Fruit fly (Drosophila melanogaster) whole organism, prepupa: Measurements from ENCODE around the gene Or98b.

Source experiments
- CG10631 ChIP-seq: fragments of 200-800 bp; sonication (Bioruptor generic); optimal IDR thresholded peaks from 2 replicates; lab custom pipeline; 2016; ENCODE audit warnings: missing biosample characterization, missing genetic modification characterization
- CG10669 ChIP-seq: fragments of 200-800 bp; sonication (Bioruptor generic); optimal IDR thresholded peaks from 3 replicates; lab custom pipeline; 2018; ENCODE audit warnings: missing biosample characterization, mild to moderate bottlenecking, missing genetic modification characterization, moderate library complexity
- CG11294 ChIP-seq: fragments of 200-800 bp; sonication (Bioruptor generic); IDR thresholded peaks from 2 replicates; pipeline ENCODE4 v1.3.6; 2022; ENCODE audit warnings: missing biosample characterization, missing genetic modification characterization
- CG11762 ChIP-seq: fragments of 200-800 bp; sonication (Bioruptor generic); optimal IDR thresholded peaks from 3 replicates; lab custom pipeline; 2016; ENCODE audit warnings: missing biosample characterization, missing genetic modification characterization; ENCODE audit not compliant: insufficient read depth
- CG15336 ChIP-seq: fragments of 200-800 bp; sonication (Bioruptor generic); IDR thresholded peaks from 2 replicates; pipeline ENCODE4 v1.3.6; 2022; ENCODE audit warnings: missing biosample characterization, missing genetic modification characterization
- CG1621 ChIP-seq: fragments of 200-800 bp; sonication (Bioruptor generic); optimal IDR thresholded peaks from 3 replicates; lab custom pipeline; 2018; ENCODE audit warnings: missing biosample characterization, mild to moderate bottlenecking, missing genetic modification characterization
- CG16779 ChIP-seq: fragments of 200-800 bp; sonication (Bioruptor generic); optimal IDR thresholded peaks from 3 replicates; lab custom pipeline; 2017; ENCODE audit warnings: missing biosample characterization, mild to moderate bottlenecking, missing genetic modification characterization
- CG31627 ChIP-seq: fragments of 200-800 bp; sonication (Bioruptor generic); optimal IDR thresholded peaks from 3 replicates; lab custom pipeline; 2016; ENCODE audit warnings: missing biosample characterization, missing genetic modification characterization
- CG32006 ChIP-seq: fragments of 200-800 bp; sonication (Bioruptor generic); optimal IDR thresholded peaks from 3 replicates; lab custom pipeline; 2017; ENCODE audit warnings: missing biosample characterization, mild to moderate bottlenecking, missing genetic modification characterization
- CG34406 ChIP-seq: fragments of 200-800 bp; sonication (Bioruptor generic); optimal IDR thresholded peaks from 3 replicates; lab custom pipeline; 2016; ENCODE audit warnings: missing biosample characterization, missing genetic modification characterization
- CG3919 ChIP-seq: fragments of 200-800 bp; sonication (Bioruptor generic); optimal IDR thresholded peaks from 3 replicates; lab custom pipeline; 2016; ENCODE audit warnings: missing biosample characterization, missing genetic modification characterization
- CG6163 ChIP-seq: fragments of 200-800 bp; sonication (Bioruptor generic); IDR thresholded peaks from 3 replicates; pipeline ENCODE4 v1.3.6; 2022; ENCODE audit warnings: missing biosample characterization, missing genetic modification characterization
- CG6276 ChIP-seq: fragments of 200-800 bp; sonication (Bioruptor generic); optimal IDR thresholded peaks from 2 replicates; lab custom pipeline; 2017; ENCODE audit warnings: missing biosample characterization, mild to moderate bottlenecking, missing genetic modification characterization
- CG6792 ChIP-seq: fragments of 200-800 bp; sonication (Bioruptor generic); optimal IDR thresholded peaks from 3 replicates; lab custom pipeline; 2016; ENCODE audit warnings: missing biosample characterization, missing genetic modification characterization
- CG6808 ChIP-seq: fragments of 200-800 bp; sonication (Bioruptor generic); optimal IDR thresholded peaks from 3 replicates; lab custom pipeline; 2017; ENCODE audit warnings: missing biosample characterization, missing genetic modification characterization, mild to moderate bottlenecking, moderate library complexity, missing genetic modification reagents
- CG6854 ChIP-seq: fragments of 200-800 bp; sonication (Bioruptor generic); optimal IDR thresholded peaks from 2 replicates; lab custom pipeline; 2017; ENCODE audit warnings: missing biosample characterization, mild to moderate bottlenecking, missing genetic modification characterization
- CG8319 ChIP-seq: fragments of 200-800 bp; sonication (Bioruptor generic); optimal IDR thresholded peaks from 3 replicates; lab custom pipeline; 2016; ENCODE audit warnings: missing biosample characterization, missing genetic modification characterization
- CG8632 ChIP-seq: fragments of 200-800 bp; sonication (Bioruptor generic); optimal IDR thresholded peaks from 3 replicates; lab custom pipeline; 2016; ENCODE audit warnings: missing biosample characterization, missing genetic modification characterization
- Eip78C ChIP-seq: fragments of 200-800 bp; sonication (Bioruptor generic); peaks from one replicate; lab custom pipeline; 2016; ENCODE audit warnings: missing biosample characterization, missing genetic modification characterization
- Ets21C ChIP-seq: fragments of 200-800 bp; sonication (Bioruptor generic); optimal IDR thresholded peaks from 3 replicates; lab custom pipeline; 2016; ENCODE audit warnings: missing biosample characterization, missing genetic modification characterization
- Ets96B ChIP-seq: fragments of 200-800 bp; optimal IDR thresholded peaks from 2 replicates; lab custom pipeline; 2019; ENCODE audit warnings: missing biosample characterization, mild to moderate bottlenecking, missing genetic modification characterization, moderate library complexity
- Gug ChIP-seq: fragments of 200-800 bp; sonication (Bioruptor generic); IDR thresholded peaks from 2 replicates; pipeline ENCODE4 v1.3.6; 2022; ENCODE audit warnings: missing biosample characterization, missing genetic modification characterization
- Hr39 ChIP-seq: fragments of 200-800 bp; sonication (Bioruptor generic); optimal IDR thresholded peaks from 2 replicates; lab custom pipeline; 2016; ENCODE audit warnings: missing biosample characterization, missing genetic modification characterization
- Hr4 ChIP-seq: fragments of 200-800 bp; sonication (Bioruptor generic); optimal IDR thresholded peaks from 3 replicates; lab custom pipeline; 2016; ENCODE audit warnings: missing biosample characterization, missing genetic modification characterization
- OdsH ChIP-seq: fragments of 200-800 bp; sonication (Bioruptor generic); optimal IDR thresholded peaks from 3 replicates; lab custom pipeline; 2016; ENCODE audit warnings: missing biosample characterization, missing genetic modification characterization
- Sox102F ChIP-seq: fragments of 200-800 bp; sonication (Bioruptor generic); optimal IDR thresholded peaks from 2 replicates; lab custom pipeline; 2016; ENCODE audit warnings: missing biosample characterization, mild to moderate bottlenecking, missing genetic modification characterization
- Sox15 ChIP-seq: fragments of 200-800 bp; sonication (Bioruptor generic); optimal IDR thresholded peaks from 3 replicates; lab custom pipeline; 2016; ENCODE audit warnings: missing biosample characterization, missing genetic modification characterization
- achi ChIP-seq: fragments of 200-800 bp; sonication (Bioruptor generic); optimal IDR thresholded peaks from 3 replicates; lab custom pipeline; 2016; ENCODE audit warnings: missing biosample characterization, missing genetic modification characterization
- cyc ChIP-seq: fragments of 200-800 bp; sonication (Bioruptor generic); optimal IDR thresholded peaks from 3 replicates; lab custom pipeline; 2016; ENCODE audit warnings: missing biosample characterization, missing genetic modification characterization
- dsx ChIP-seq: fragments of 200-800 bp; optimal IDR thresholded peaks from 3 replicates; lab custom pipeline; 2019; ENCODE audit warnings: missing biosample characterization, mild to moderate bottlenecking, missing genetic modification characterization, moderate library complexity; ENCODE audit not compliant: poor library complexity, severe bottlenecking
- eg ChIP-seq: fragments of 200-800 bp; sonication (Bioruptor generic); IDR thresholded peaks from 3 replicates; pipeline ENCODE4 v1.3.6; 2022; ENCODE audit warnings: missing biosample characterization, missing genetic modification characterization
- esn ChIP-seq: fragments of 200-800 bp; sonication (Bioruptor generic); optimal IDR thresholded peaks from 2 replicates; lab custom pipeline; 2016; ENCODE audit warnings: missing biosample characterization, mild to moderate bottlenecking, missing genetic modification characterization, moderate library complexity
- fd59A ChIP-seq: fragments of 200-800 bp; sonication (Bioruptor generic); optimal IDR thresholded peaks from 2 replicates; lab custom pipeline; 2017; ENCODE audit warnings: missing biosample characterization, mild to moderate bottlenecking, missing genetic modification characterization, missing genetic modification reagents
- fd85E ChIP-seq: fragments of 200-800 bp; sonication (Bioruptor generic); optimal IDR thresholded peaks from 3 replicates; lab custom pipeline; 2016; ENCODE audit warnings: missing biosample characterization, missing genetic modification characterization
- fkh ChIP-seq: fragments of 200-800 bp; sonication (Bioruptor generic); optimal IDR thresholded peaks from 3 replicates; lab custom pipeline; 2017; ENCODE audit warnings: missing biosample characterization, mild to moderate bottlenecking, missing genetic modification characterization, moderate library complexity
- lz ChIP-seq: fragments of 200-800 bp; sonication (Bioruptor generic); optimal IDR thresholded peaks from 3 replicates; lab custom pipeline; 2016; ENCODE audit warnings: missing biosample characterization, missing genetic modification characterization
- net ChIP-seq: fragments of 200-800 bp; sonication (Bioruptor generic); optimal IDR thresholded peaks from 3 replicates; lab custom pipeline; 2016; ENCODE audit warnings: missing biosample characterization, missing genetic modification characterization
- pdm3 ChIP-seq: fragments of 200-800 bp; sonication (Bioruptor generic); optimal IDR thresholded peaks from 3 replicates; lab custom pipeline; 2016; ENCODE audit warnings: missing biosample characterization, missing genetic modification characterization
- spab ChIP-seq: fragments of 200-800 bp; sonication (Bioruptor generic); optimal IDR thresholded peaks from 2 replicates; lab custom pipeline; 2017; ENCODE audit warnings: missing biosample characterization, mild to moderate bottlenecking, missing genetic modification characterization, missing genetic modification reagents
- ss ChIP-seq, 2 experiments: fragments of 200-800 bp; sonication (Bioruptor generic); optimal IDR thresholded peaks; 2 replicates in 1 of 2; 3 replicates in 1 of 2; lab custom pipeline; 2017 to 2018; ENCODE audit warnings: mild to moderate bottlenecking in 2 of 2, missing biosample characterization in 2 of 2, missing genetic modification characterization in 2 of 2, moderate library complexity in 1 of 2
- svp ChIP-seq: fragments of 200-800 bp; sonication (Bioruptor generic); peaks from one replicate; lab custom pipeline; 2016; ENCODE audit warnings: missing biosample characterization, missing genetic modification characterization
- topi ChIP-seq: fragments of 200-800 bp; sonication (Bioruptor generic); optimal IDR thresholded peaks from 3 replicates; lab custom pipeline; 2016; ENCODE audit warnings: missing biosample characterization, missing genetic modification characterization
- vri ChIP-seq: fragments of 200-800 bp; sonication (Bioruptor generic); optimal IDR thresholded peaks from 3 replicates; lab custom pipeline; 2016; ENCODE audit warnings: missing biosample characterization, mild to moderate bottlenecking, missing genetic modification characterization

Gene Or98b

DNA sequence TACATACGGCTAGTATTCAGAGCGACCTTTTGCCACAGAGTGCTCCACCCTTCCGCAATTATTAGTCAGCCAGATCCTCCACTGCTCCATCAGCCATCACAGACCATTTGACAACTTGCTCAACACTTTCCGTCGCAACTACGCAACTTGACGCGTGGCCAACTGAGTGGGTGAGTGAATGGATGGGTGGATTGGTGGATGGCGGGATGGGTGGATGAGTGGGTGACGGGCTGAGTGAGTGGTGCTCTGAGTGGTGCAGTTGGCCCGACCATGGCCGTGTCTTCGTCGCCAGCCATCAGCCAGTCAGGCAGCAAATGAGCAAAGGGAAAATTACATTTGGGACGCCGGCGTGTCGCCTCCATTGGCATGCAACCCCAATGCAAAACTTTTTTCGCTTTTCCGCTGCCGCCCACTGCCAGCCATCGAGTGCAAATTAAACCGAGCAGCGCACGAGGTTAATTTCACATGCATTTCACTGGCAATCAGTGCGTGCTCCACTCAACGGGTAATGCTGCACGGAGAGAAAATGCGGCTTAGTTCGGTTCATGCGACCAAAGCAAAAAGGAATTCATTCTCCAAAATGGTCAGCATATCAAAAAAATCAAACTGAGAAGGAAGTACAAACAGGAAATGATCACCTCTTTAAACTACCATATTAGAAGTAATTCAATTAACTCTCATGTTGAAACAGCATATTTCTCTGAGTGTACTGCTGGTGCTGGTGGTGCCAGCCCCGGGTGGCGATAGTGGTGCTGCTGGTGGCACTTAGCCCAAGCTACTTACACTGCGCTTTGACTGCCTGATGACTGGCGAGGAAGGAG, 43.9 kb upstream of the Or98b start (continued):
- peak; percentile 34 for TF ChIP-seq CG15336 (GFP tag; lab: Robert Waterston, UW)
- no peak for TF ChIP-seq vri (GFP tag; lab: Kevin White, UChicago)
- peak; percentile 9 for TF ChIP-seq achi (GFP tag; lab: Kevin White, UChicago)
- TF ChIP-seq svp (GFP tag; lab: Kevin White, UChicago): peak; percentile 25
- TF ChIP-seq Hr39 (GFP tag; lab: Kevin White, UChicago): no peak
- no peak for TF ChIP-seq fd59A (GFP tag; lab: Kevin White, UChicago)
- no peak for TF ChIP-seq CG8632 (GFP tag; lab: Kevin White, UChicago)
- no peak for TF ChIP-seq CG31627 (GFP tag; lab: Kevin White, UChicago)
- TF ChIP-seq CG6854 (GFP tag; lab: Kevin White, UChicago): no peak
- no peak for TF ChIP-seq Sox15 (GFP tag; lab: Kevin White, UChicago)
- TF ChIP-seq eg (GFP tag; lab: Robert Waterston, UW): peak; percentile 61; the same call in 2 of the 3 replicates
- TF ChIP-seq CG11294 (GFP tag; lab: Robert Waterston, UW): 0 out of 2 replicates have a peak, but pooled peaks have one; percentile 19
- TF ChIP-seq spab (GFP tag; lab: Kevin White, UChicago): no peak
- no peak for TF ChIP-seq CG1621 (tag; lab: Kevin White, UChicago)
- TF ChIP-seq dsx (GFP tag; lab: Kevin White, UChicago): no peak
- no peak for TF ChIP-seq Sox102F (GFP tag; lab: Kevin White, UChicago)
- no peak for TF ChIP-seq Ets21C (GFP tag; lab: Kevin White, UChicago)
- TF ChIP-seq Hr4 (GFP tag; lab: Kevin White, UChicago): peak; percentile 54
- no peak for TF ChIP-seq net (GFP tag; lab: Kevin White, UChicago)
- TF ChIP-seq ss (GFP tag; optimal IDR thresholded peaks at IDR 0.05; lab: Kevin White, UChicago): no peak

DNA sequence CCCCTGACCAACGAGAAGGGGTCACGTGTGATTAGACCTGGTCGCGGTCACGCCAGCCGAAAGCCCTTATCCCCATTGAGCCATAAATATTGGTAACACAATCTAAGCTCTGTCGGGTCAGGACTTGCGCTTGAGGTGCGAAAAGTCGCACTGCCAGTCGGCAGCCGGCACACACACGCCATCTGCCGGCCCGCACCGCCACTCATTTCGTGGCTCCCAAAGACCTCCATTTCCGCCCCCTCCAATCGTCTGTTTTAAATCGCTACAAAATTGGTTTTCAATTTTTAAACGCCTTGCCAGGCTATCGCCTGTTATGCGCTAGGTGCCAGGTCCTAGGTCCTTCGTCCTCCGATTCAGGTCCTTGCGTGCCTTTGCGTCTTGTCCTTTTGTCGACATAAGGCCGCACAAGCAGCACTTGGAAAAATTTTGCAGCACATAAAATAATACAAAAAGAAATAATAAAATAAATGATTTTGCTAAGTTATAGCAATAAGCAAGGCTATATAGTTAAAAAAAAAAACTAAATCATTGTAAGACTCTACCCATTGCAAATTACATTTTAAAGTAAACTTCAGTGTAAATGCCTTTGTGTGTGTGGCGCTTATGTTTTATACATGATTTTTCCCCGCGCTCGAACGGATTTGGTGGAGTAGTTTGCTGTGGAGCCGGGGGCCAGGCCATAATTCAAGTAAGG, 34.7 kb upstream of the Or98b start:
- TF ChIP-seq Sox102F (GFP tag; lab: Kevin White, UChicago) (no peak), CG34406 (no peak), cyc (GFP tag; lab: Kevin White, UChicago) (peak; percentile 21), CG10631 (GFP tag; lab: Kevin White, UChicago) (no peak), Ets96B (tag; lab: Kevin White, UChicago) (no peak), spab (GFP tag; lab: Kevin White, UChicago) (no peak), CG11762 (GFP tag; lab: Kevin White, UChicago) (no peak), fkh (GFP tag; lab: Kevin White, UChicago) (no peak), Eip78C (GFP tag; lab: Kevin White, UChicago) (peak; percentile 19), fd85E (GFP tag; lab: Kevin White, UChicago) (no peak), CG6808 (peak; percentile 37), esn (GFP tag; lab: Kevin White, UChicago) (no peak), CG8319 (GFP tag; lab: Kevin White, UChicago) (no peak), CG1621 (tag; lab: Kevin White, UChicago) (no peak), CG3919 (peak; percentile 16), Gug (GFP tag; lab: Robert Waterston, UW) (no peak), CG6163 (GFP tag; lab: Robert Waterston, UW) (0 out of 3 replicates have a peak, but pooled peaks have one; percentile 12), ss (GFP tag; optimal IDR thresholded peaks at IDR 0.05; lab: Kevin White, UChicago) (no peak), lz (no peak), CG6276 (GFP tag; lab: Kevin White, UChicago) (no peak), CG6792 (GFP tag; lab: Kevin White, UChicago) (no peak), pdm3 (GFP tag; lab: Kevin White, UChicago) (no peak), CG16779 (tag; lab: Kevin White, UChicago) (no peak), Sox15 (GFP tag; lab: Kevin White, UChicago) (no peak), CG15336 (GFP tag; lab: Robert Waterston, UW) (no peak), CG10669 (peak; percentile 23), OdsH (GFP tag; lab: Kevin White, UChicago) (no peak), svp (GFP tag; lab: Kevin White, UChicago) (no peak), CG32006 (GFP tag; lab: Kevin White, UChicago) (no peak), topi (GFP tag; lab: Kevin White, UChicago) (no peak)
- TF ChIP-seq, all 60 proteins: peak for 6
